Worm (Caenorhabditis elegans): ENCODE results near the gene C49C3.20.

DNA sequence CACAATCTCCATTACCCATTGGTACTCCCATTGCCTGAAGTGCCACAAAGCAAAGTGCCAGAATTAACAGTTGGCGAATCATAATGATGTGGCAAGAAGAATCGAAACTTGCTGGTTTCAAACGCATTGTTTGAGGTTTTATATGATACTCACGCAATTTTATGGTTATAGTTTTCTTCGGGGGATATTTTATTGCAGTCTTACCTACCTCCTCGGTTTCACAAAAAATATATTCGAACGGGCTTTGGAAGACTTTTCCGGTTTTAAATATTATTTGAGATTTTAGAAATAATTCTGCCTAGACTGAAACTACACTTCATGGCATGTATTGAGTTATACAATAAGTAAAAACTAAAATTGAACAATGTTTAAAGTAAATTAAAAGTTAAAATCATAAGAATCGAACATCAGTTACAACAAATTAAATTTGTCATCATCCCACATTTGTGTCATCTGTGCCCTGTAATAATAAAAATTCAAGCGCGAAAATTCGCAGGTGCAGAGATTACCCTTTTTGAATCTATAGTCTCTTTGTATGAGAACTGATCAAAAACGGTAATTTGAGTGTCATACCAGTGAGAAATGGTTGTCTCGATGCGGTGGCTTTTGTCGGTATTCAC, 30.4 kb upstream of the C49C3.20 start, which contains the start of the genes clec-197 and clec-198:
- TF ChIP-seq ceh-43 (GFP tag; optimal IDR thresholded peaks at IDR 0.05) (no peak), unc-62 (GFP tag; optimal IDR thresholded peaks at IDR 0.05) (no peak), elt-3 (tag; optimal IDR thresholded peaks at IDR 0.05) (no peak), ztf-11 (tag; optimal IDR thresholded peaks at IDR 0.05) (no peak), hlh-1 (tag; optimal IDR thresholded peaks at IDR 0.05) (no peak), pha-4 (tag; optimal IDR thresholded peaks at IDR 0.05) (no peak), nhr-12 (tag; optimal IDR thresholded peaks at IDR 0.05) (no peak), mab-5 (tag; optimal IDR thresholded peaks at IDR 0.05) (no peak), mep-1 (tag; optimal IDR thresholded peaks at IDR 0.05) (no peak)

Data from whole organism, mixed stage, embryonic.